Worm (Caenorhabditis elegans): ENCODE data around the gene pitr-3.

- TF ChIP-seq pha-4 (tag; optimal IDR thresholded peaks at IDR 0.05), result no peak
- no peak for TF ChIP-seq nhr-77 (tag; optimal IDR thresholded peaks at IDR 0.05)
- no peak for TF ChIP-seq nhr-25 (tag; optimal IDR thresholded peaks at IDR 0.05)
- no peak for TF ChIP-seq pqm-1 (tag; optimal IDR thresholded peaks at IDR 0.05)
- no peak for TF ChIP-seq egl-27 (tag; optimal IDR thresholded peaks at IDR 0.05)
- no peak for TF ChIP-seq lsy-12 (tag; optimal IDR thresholded peaks at IDR 0.05)
- no peak for TF ChIP-seq skn-1 (tag; optimal IDR thresholded peaks at IDR 0.05)
These were observed 13.4 kb downstream of the pitr-3 start, which contains the start of gene F21C10.3 for ce11 chrV:9127773-9128172.
